Fruit fly (Drosophila melanogaster) whole organism, embryonic: ENCODE results near the gene S6KL.

ENCODE experiments used
- Adf1 ChIP-seq: fragments of 200-800 bp; sonication (Bioruptor generic); IDR thresholded peaks from 2 replicates; pipeline ENCODE4 v1.3.6; 2022; ENCODE audit warnings: missing biosample characterization, missing genetic modification characterization
- Atf6 ChIP-seq: fragments of 200-800 bp; sonication (Bioruptor generic); IDR thresholded peaks from 2 replicates; pipeline ENCODE4 v1.3.6; 2022; ENCODE audit warnings: missing biosample characterization, missing genetic modification characterization
- BtbVII ChIP-seq: fragments of 200-800 bp; sonication (Bioruptor generic); optimal IDR thresholded peaks from 3 replicates; lab custom pipeline; 2017; ENCODE audit warnings: missing biosample characterization, mild to moderate bottlenecking, missing genetic modification characterization
- CG11085 ChIP-seq: fragments of 200-800 bp; sonication (Bioruptor generic); IDR thresholded peaks from 2 replicates; pipeline ENCODE4 v1.3.6; 2022; ENCODE audit warnings: missing biosample characterization, missing genetic modification characterization
- CG12104 ChIP-seq: fragments of 200-800 bp; sonication (Bioruptor generic); optimal IDR thresholded peaks from 3 replicates; lab custom pipeline; 2016; ENCODE audit warnings: missing biosample characterization, missing genetic modification characterization
- CG14860 ChIP-seq: fragments of 200-800 bp; sonication (Bioruptor generic); IDR thresholded peaks from 3 replicates; pipeline ENCODE4 v1.3.6; 2022; ENCODE audit warnings: missing biosample characterization, missing genetic modification characterization; ENCODE audit not compliant: partially characterized antibody
- CG15514 ChIP-seq: fragments of 200-800 bp; sonication (Bioruptor generic); optimal IDR thresholded peaks from 3 replicates; lab custom pipeline; 2017; ENCODE audit warnings: missing biosample characterization, missing genetic modification characterization, mild to moderate bottlenecking, moderate library complexity, missing genetic modification reagents
- CG16815 ChIP-seq: fragments of 200-800 bp; sonication (Bioruptor generic); optimal IDR thresholded peaks from 3 replicates; lab custom pipeline; 2017; ENCODE audit warnings: missing biosample characterization, mild to moderate bottlenecking, missing genetic modification characterization
- CG16863 ChIP-seq: fragments of 200-800 bp; sonication (Bioruptor generic); optimal IDR thresholded peaks from 3 replicates; lab custom pipeline; 2016; ENCODE audit warnings: missing biosample characterization, missing genetic modification characterization
- CG18619 ChIP-seq: fragments of 200-800 bp; sonication (Bioruptor generic); optimal IDR thresholded peaks from 3 replicates; lab custom pipeline; 2017; ENCODE audit warnings: missing biosample characterization, mild to moderate bottlenecking, missing genetic modification characterization
- CG2129 ChIP-seq: fragments of 200-800 bp; sonication (Bioruptor generic); IDR thresholded peaks from 2 replicates; pipeline ENCODE4 v1.3.6; 2022; ENCODE audit warnings: missing biosample characterization, missing genetic modification characterization; ENCODE audit not compliant: partially characterized antibody
- CG30403 ChIP-seq: fragments of 200-800 bp; sonication (Bioruptor generic); optimal IDR thresholded peaks from 3 replicates; lab custom pipeline; 2016; ENCODE audit warnings: missing biosample characterization, missing genetic modification characterization
- CG34224 ChIP-seq: fragments of 200-800 bp; sonication (Bioruptor generic); IDR thresholded peaks from 3 replicates; pipeline ENCODE4 v1.3.6; 2022; ENCODE audit warnings: missing biosample characterization, missing genetic modification characterization; ENCODE audit not compliant: partially characterized antibody
- CG34422 ChIP-seq: fragments of 200-800 bp; sonication (Bioruptor generic); IDR thresholded peaks from 3 replicates; pipeline ENCODE4 v1.3.6; 2022; ENCODE audit warnings: missing biosample characterization, missing genetic modification characterization
- CG4328 ChIP-seq: fragments of 200-800 bp; sonication (Bioruptor generic); optimal IDR thresholded peaks from 3 replicates; lab custom pipeline; 2017; ENCODE audit warnings: missing biosample characterization, missing genetic modification reagents, missing genetic modification characterization
- CG5245 ChIP-seq: fragments of 200-800 bp; sonication (Bioruptor generic); optimal IDR thresholded peaks from 3 replicates; lab custom pipeline; 2016; ENCODE audit warnings: missing biosample characterization, missing genetic modification characterization
- CG5953 ChIP-seq: fragments of 200-800 bp; sonication (Bioruptor generic); IDR thresholded peaks from 2 replicates; pipeline ENCODE4 v1.3.6; 2022; ENCODE audit warnings: missing biosample characterization, missing genetic modification characterization
- CG7357 ChIP-seq: fragments of 200-800 bp; sonication (Bioruptor generic); IDR thresholded peaks from 3 replicates; pipeline ENCODE4 v1.3.6; 2022; ENCODE audit warnings: missing biosample characterization, missing genetic modification characterization
- CG7839 ChIP-seq: fragments of 200-800 bp; sonication (Bioruptor generic); optimal IDR thresholded peaks from 3 replicates; lab custom pipeline; 2018; ENCODE audit warnings: missing biosample characterization, mild to moderate bottlenecking, missing genetic modification characterization, moderate library complexity
- CG7928 ChIP-seq: fragments of 200-800 bp; sonication (Bioruptor generic); optimal IDR thresholded peaks from 2 replicates; lab custom pipeline; 2017; ENCODE audit warnings: missing biosample characterization, mild to moderate bottlenecking, missing genetic modification characterization
- CG9437 ChIP-seq: fragments of 200-800 bp; sonication (Bioruptor generic); optimal IDR thresholded peaks from 2 replicates; lab custom pipeline; 2018; ENCODE audit warnings: missing biosample characterization, mild to moderate bottlenecking, missing genetic modification characterization
- E2f2 ChIP-seq: fragments of 200-800 bp; sonication (Bioruptor generic); IDR thresholded peaks from 2 replicates; pipeline ENCODE4 v1.3.6; 2022; ENCODE audit warnings: missing biosample characterization, missing genetic modification characterization
- Fer2 ChIP-seq: fragments of 200-800 bp; sonication (Bioruptor generic); optimal IDR thresholded peaks from 2 replicates; lab custom pipeline; 2018; ENCODE audit warnings: missing biosample characterization, mild to moderate bottlenecking, missing genetic modification characterization, moderate library complexity
- HLH4C ChIP-seq: fragments of 200-800 bp; sonication (Bioruptor generic); IDR thresholded peaks from 3 replicates; pipeline ENCODE4 v1.3.6; 2022; ENCODE audit warnings: missing biosample characterization, missing genetic modification characterization; ENCODE audit not compliant: partially characterized antibody
- Hmx ChIP-seq: fragments of 200-800 bp; sonication (Bioruptor generic); optimal IDR thresholded peaks from 2 replicates; lab custom pipeline; 2016; ENCODE audit warnings: missing biosample characterization, missing genetic modification characterization
- Hr3 ChIP-seq: fragments of 200-800 bp; sonication (Bioruptor generic); optimal IDR thresholded peaks from 3 replicates; lab custom pipeline; 2016; ENCODE audit warnings: missing biosample characterization, missing genetic modification characterization
- Nf-YA ChIP-seq: fragments of 200-800 bp; sonication (Bioruptor generic); IDR thresholded peaks from 2 replicates; pipeline ENCODE4 v1.3.6; 2022; ENCODE audit warnings: missing biosample characterization, missing genetic modification characterization
- Nf-YB ChIP-seq: fragments of 200-800 bp; sonication (Bioruptor generic); optimal IDR thresholded peaks from 3 replicates; lab custom pipeline; 2019; ENCODE audit warnings: missing biosample characterization, mild to moderate bottlenecking, missing genetic modification characterization, moderate library complexity
- NfI ChIP-seq: fragments of 200-800 bp; sonication (Bioruptor generic); optimal IDR thresholded peaks from 3 replicates; lab custom pipeline; 2018; ENCODE audit warnings: missing biosample characterization, mild to moderate bottlenecking, missing genetic modification characterization, moderate library complexity
- PHDP ChIP-seq: fragments of 200-800 bp; sonication (Bioruptor generic); optimal IDR thresholded peaks from 3 replicates; lab custom pipeline; 2018; ENCODE audit warnings: missing biosample characterization, mild to moderate bottlenecking, missing genetic modification characterization, moderate library complexity
- Ravus ChIP-seq: fragments of 200-800 bp; sonication (Bioruptor generic); IDR thresholded peaks from 2 replicates; pipeline ENCODE4 v1.3.6; 2022; ENCODE audit warnings: missing biosample characterization, missing genetic modification characterization
- Sin3A ChIP-seq: fragments of >200 bp; optimal IDR thresholded peaks from 2 replicates; lab custom pipeline; 2018
- Sox102F ChIP-seq: fragments of 200-800 bp; sonication (Bioruptor generic); optimal IDR thresholded peaks from 2 replicates; lab custom pipeline; 2018; ENCODE audit warnings: missing biosample characterization, mild to moderate bottlenecking, missing genetic modification characterization, moderate library complexity
- abd-A ChIP-seq: fragments of 200-800 bp; sonication (Bioruptor generic); optimal IDR thresholded peaks from 3 replicates; lab custom pipeline; 2019; ENCODE audit warnings: missing biosample characterization, mild to moderate bottlenecking, missing genetic modification characterization, moderate library complexity
- ato ChIP-seq: fragments of 200-800 bp; sonication (Bioruptor generic); IDR thresholded peaks from 2 replicates; pipeline ENCODE4 v1.3.6; 2022; ENCODE audit warnings: missing biosample characterization, missing genetic modification characterization; ENCODE audit not compliant: partially characterized antibody
- bigmax ChIP-seq: fragments of 200-800 bp; sonication (Bioruptor generic); optimal IDR thresholded peaks from 2 replicates; lab custom pipeline; 2018; ENCODE audit warnings: missing biosample characterization, mild to moderate bottlenecking, missing genetic modification characterization
- da ChIP-seq: fragments of 200-800 bp; sonication (Bioruptor generic); optimal IDR thresholded peaks from 2 replicates; lab custom pipeline; 2016; ENCODE audit warnings: missing biosample characterization, missing genetic modification characterization
- fd102C ChIP-seq: fragments of 200-800 bp; sonication (Bioruptor generic); optimal IDR thresholded peaks from 2 replicates; lab custom pipeline; 2018; ENCODE audit warnings: missing biosample characterization, mild to moderate bottlenecking, missing genetic modification characterization, moderate library complexity
- grau ChIP-seq: fragments of 200-800 bp; optimal IDR thresholded peaks from 3 replicates; lab custom pipeline; 2019; ENCODE audit warnings: missing biosample characterization, mild to moderate bottlenecking, missing genetic modification characterization, moderate library complexity
- jigr1 ChIP-seq: fragments of 200-800 bp; sonication (Bioruptor generic); IDR thresholded peaks from 3 replicates; pipeline ENCODE4 v1.3.6; 2022; ENCODE audit warnings: missing biosample characterization, missing genetic modification characterization
- lab ChIP-seq: fragments of 200-800 bp; sonication (Bioruptor generic); optimal IDR thresholded peaks from 3 replicates; lab custom pipeline; 2017; ENCODE audit warnings: missing biosample characterization, missing genetic modification characterization, mild to moderate bottlenecking, moderate library complexity, missing genetic modification reagents
- org-1 ChIP-seq: fragments of 200-800 bp; sonication (Bioruptor generic); optimal IDR thresholded peaks from 2 replicates; lab custom pipeline; 2017; ENCODE audit warnings: missing biosample characterization, missing genetic modification characterization
- prd ChIP-seq, 3 experiments: fragments of >200 bp in 2 of 3; fragments of 200-800 bp in 1 of 3; sonication (Bioruptor generic) in 1 of 3; optimal IDR thresholded peaks in 2 of 3; IDR thresholded peaks in 1 of 3; 2 replicates in 2 of 3; 3 replicates in 1 of 3; pipeline versions ENCODE4 v1.3.6 to Lab custom; 2017 to 2022; ENCODE audit warnings: missing biosample characterization in 1 of 3, missing genetic modification characterization in 1 of 3
- sens ChIP-seq: fragments of 200-800 bp; sonication (Bioruptor generic); peaks from one replicate; lab custom pipeline; 2016; ENCODE audit warnings: missing biosample characterization, missing genetic modification characterization
- slbo ChIP-seq: fragments of 200-800 bp; sonication (Bioruptor generic); IDR thresholded peaks from 2 replicates; pipeline ENCODE4 v1.3.6; 2022; ENCODE audit warnings: missing biosample characterization, missing genetic modification characterization
- stwl ChIP-seq: fragments of 200-800 bp; sonication (Bioruptor generic); optimal IDR thresholded peaks from 3 replicates; lab custom pipeline; 2018; ENCODE audit warnings: missing biosample characterization, mild to moderate bottlenecking, missing genetic modification characterization, moderate library complexity
- unpg ChIP-seq: fragments of 200-800 bp; sonication (Bioruptor generic); optimal IDR thresholded peaks from 3 replicates; lab custom pipeline; 2018; ENCODE audit warnings: missing biosample characterization, mild to moderate bottlenecking, missing genetic modification characterization, moderate library complexity
- wdn ChIP-seq: fragments of 200-800 bp; sonication (Bioruptor generic); IDR thresholded peaks from 2 replicates; pipeline ENCODE4 v1.3.6; 2022; ENCODE audit warnings: missing biosample characterization, missing genetic modification characterization
- zfh2 ChIP-seq: fragments of 200-800 bp; sonication (Bioruptor generic); optimal IDR thresholded peaks from 2 replicates; lab custom pipeline; 2016; ENCODE audit warnings: missing biosample characterization, missing genetic modification characterization

The S6KL gene

DNA sequence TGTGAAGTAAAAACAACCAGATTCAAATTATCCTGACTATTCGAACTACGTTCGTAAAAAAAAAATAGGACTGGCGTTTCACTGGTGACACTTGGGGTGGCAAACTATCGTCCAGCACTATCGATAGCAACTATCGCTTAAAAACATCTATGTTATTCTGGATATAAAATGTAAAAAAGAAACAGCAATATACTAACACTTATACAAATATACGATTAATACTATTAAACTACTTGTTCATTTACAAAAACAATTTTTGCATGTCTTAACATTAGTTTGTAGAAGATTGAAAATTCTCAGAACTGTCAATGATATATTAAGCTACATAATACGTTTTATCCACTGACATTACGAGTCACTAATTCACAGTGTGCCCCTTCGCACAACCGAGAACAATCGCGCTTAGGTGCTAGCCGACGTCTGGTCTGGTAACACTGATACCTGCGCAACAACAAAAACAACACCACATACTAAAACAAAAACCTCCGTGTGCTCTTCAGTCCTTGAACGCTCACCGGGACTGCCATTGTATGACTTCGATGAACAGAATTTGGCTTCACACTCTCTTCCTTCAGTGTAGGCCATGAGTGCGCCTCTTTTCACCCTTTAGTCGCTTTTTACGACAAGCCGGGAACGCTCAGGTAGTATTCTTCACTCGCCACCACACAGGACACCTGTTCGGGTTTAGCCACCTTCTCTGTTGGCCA is 4.7 kb upstream of the S6KL start, which contains the start of gene CG18259 (continued):
- TF ChIP-seq CG11085 (GFP tag; lab: Robert Waterston, UW) (no peak), CG12104 (no peak), grau (tag; lab: Kevin White, UChicago) (peak; percentile 20), zfh2 (GFP tag; lab: Kevin White, UChicago) (no peak), CG9437 (GFP tag; lab: Kevin White, UChicago) (no peak), wdn (GFP tag; lab: Robert Waterston, UW) (no peak), Sox102F (GFP tag; lab: Kevin White, UChicago) (no peak), NfI (GFP tag; lab: Kevin White, UChicago) (no peak), Adf1 (GFP tag; lab: Robert Waterston, UW) (no peak), fd102C (GFP tag; lab: Kevin White, UChicago) (no peak), unpg (no peak), CG7928 (GFP tag; lab: Kevin White, UChicago) (no peak), HLH4C (peak; percentile 70; the same call in 1 of the 3 replicates), org-1 (no peak), Nf-YB (no peak), CG16863 (GFP tag; lab: Kevin White, UChicago) (no peak), CG5953 (GFP tag; lab: Robert Waterston, UW) (no peak), Atf6 (GFP tag; lab: Robert Waterston, UW) (no peak), CG18619 (GFP tag; lab: Kevin White, UChicago) (no peak), CG15514 (GFP tag; lab: Kevin White, UChicago) (peak; percentile 31), sens (peak; percentile 60), CG30403 (GFP tag; lab: Kevin White, UChicago) (peak; percentile 1), stwl (peak; percentile 52), CG16815 (GFP tag; lab: Kevin White, UChicago) (no peak), slbo (GFP tag; lab: Robert Waterston, UW) (peak; percentile 12; the same call in 1 of the 2 replicates), CG7357 (GFP tag; lab: Robert Waterston, UW) (peak; percentile 96), CG5245 (GFP tag; lab: Kevin White, UChicago) (no peak), BtbVII (GFP tag; lab: Kevin White, UChicago) (no peak), bigmax (GFP tag; lab: Kevin White, UChicago) (no peak), da (no peak), Nf-YA (GFP tag; lab: Robert Waterston, UW) (no peak), ato (GFP tag; lab: Robert Waterston, UW) (0 out of 2 replicates have a peak, but pooled peaks have one; percentile 12), lab (GFP tag; lab: Kevin White, UChicago) (no peak), abd-A (tag; lab: Kevin White, UChicago) (no peak), Hr3 (GFP tag; lab: Kevin White, UChicago) (no peak), CG34422 (GFP tag; lab: Robert Waterston, UW) (no peak), E2f2 (0 out of 2 replicates have a peak, but pooled peaks have one; percentile 18), CG7839 (tag; lab: Kevin White, UChicago) (peak; percentile 8), prd (optimal IDR thresholded peaks at IDR 0.05; lab: Kevin White, UChicago) (no peak), prd (GFP tag; IDR thresholded peaks at IDR 0.05; lab: Robert Waterston, UW) (0 out of 3 replicates have a peak, but pooled peaks have one; percentile 9), Fer2 (tag; lab: Kevin White, UChicago) (no peak), jigr1 (GFP tag; lab: Robert Waterston, UW) (no peak), Hmx (GFP tag; lab: Kevin White, UChicago) (no peak), CG14860 (peak; percentile 77; the same call in 2 of the 3 replicates), Sin3A (lab: Kevin White, UChicago) (peak; percentile 83), CG34224 (GFP tag; lab: Robert Waterston, UW) (peak; percentile 63; the same call in 1 of the 3 replicates), Ravus (GFP tag; lab: Robert Waterston, UW) (no peak), CG4328 (GFP tag; lab: Kevin White, UChicago) (no peak), CG2129 (peak; percentile 65), PHDP (tag; lab: Kevin White, UChicago) (no peak)
